Worm (Caenorhabditis elegans): ENCODE measurements around the gene T24B8.7.

DNA sequence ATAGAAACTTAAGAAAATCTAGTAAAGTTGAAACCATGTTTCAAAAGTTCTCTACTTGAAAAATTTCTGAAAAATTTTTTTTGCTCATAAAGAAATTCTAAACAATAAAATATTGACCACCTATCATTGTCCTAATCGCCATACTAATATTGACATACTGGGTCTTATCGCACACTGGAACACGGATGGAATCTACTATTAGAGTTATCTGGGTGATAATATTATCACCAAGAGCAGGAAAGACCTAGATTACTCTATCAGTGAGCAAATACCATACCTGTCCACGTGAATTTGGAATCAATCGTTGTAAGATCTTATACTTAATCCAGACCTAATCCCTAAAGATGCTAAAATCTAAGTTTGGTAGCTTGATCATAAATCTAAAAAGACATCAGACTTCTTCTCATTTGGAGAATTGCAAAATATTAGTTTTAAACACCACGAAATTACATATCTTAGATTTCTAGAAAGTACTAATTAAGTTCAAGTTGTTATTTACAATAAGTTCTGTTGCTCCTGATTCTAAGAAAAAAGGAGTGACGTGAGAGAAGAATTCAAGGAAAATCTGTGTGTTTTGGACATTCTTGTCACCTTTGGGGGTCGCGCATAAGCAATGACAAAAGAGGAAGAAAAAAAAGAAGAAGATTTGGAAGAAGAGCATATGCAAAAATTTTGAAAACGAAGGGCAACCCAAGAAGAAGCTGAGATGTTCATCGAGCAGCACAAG lies 43.3 kb downstream of the T24B8.7 start:
- TF ChIP-seq nhr-77 (tag; optimal IDR thresholded peaks at IDR 0.05) (no peak), nhr-11 (tag; optimal IDR thresholded peaks at IDR 0.05) (no peak)
